Worm (Caenorhabditis elegans): ENCODE results near the gene fbxa-128.
A peak's percentile ranks its signal among the peaks of the same experiment; 100 is the strongest.

DNA sequence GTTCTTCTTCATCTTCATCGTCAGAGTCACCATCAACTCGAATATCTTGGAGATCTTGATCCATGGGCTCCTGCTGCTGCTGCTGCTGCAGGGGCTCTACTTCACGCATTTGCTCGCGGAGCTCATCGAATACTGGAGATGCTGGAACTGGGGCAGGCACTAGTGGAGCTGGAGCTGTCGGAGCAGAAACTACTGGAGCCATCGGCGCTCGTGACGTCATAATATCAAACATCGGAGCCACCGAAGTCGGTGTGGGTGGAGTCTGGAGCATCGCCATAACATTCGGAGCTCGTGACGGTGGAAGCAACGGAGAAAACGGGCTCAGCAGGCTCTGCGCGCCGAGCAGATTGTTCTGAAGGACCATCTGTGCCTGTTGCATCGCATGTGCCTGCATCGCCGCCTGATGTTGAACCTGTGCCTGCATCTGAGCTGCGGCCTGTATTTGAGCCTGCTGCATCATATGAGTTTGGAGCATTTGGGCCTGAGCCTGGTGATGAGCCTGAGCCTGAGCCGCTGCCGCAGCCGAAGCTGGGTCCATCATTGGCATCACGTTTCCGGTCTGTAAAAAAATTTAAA is 36.8 kb upstream of the fbxa-128 start:
- no peak for TF ChIP-seq php-3 (GFP tag; IDR thresholded peaks at IDR 0.05)
- TF ChIP-seq nhr-76 (tag; optimal IDR thresholded peaks at IDR 0.05), result no peak
- no peak for TF ChIP-seq zag-1 (tag; optimal IDR thresholded peaks at IDR 0.05)
- TF ChIP-seq ceh-82 (tag; optimal IDR thresholded peaks at IDR 0.05), result no peak
- TF ChIP-seq pha-4 (GFP tag; IDR thresholded peaks at IDR 0.05), result 0 out of 2 replicates have a peak, but pooled peaks have one; percentile 17
- TF ChIP-seq pha-4 (tag; optimal IDR thresholded peaks at IDR 0.05), result no peak
